Worm (Caenorhabditis elegans) whole organism, L3 larva: ENCODE results near the gene mig-22.

Source experiments
- R02D3.7 ChIP-seq: fragments of 150-350 bp; optimal IDR thresholded peaks from 2 replicates; lab custom pipeline; 2014; ENCODE audit warnings: missing biosample characterization, missing genetic modification characterization
- ZK546.5 ChIP-seq: sonication (generic microtip); optimal IDR thresholded peaks from 2 replicates; lab custom pipeline; 2017; ENCODE audit warnings: missing biosample characterization, missing genetic modification characterization
- aly-2 ChIP-seq: fragments of 150-350 bp; optimal IDR thresholded peaks from 2 replicates; lab custom pipeline; 2014; ENCODE audit warnings: missing biosample characterization, missing genetic modification characterization
- ama-1 ChIP-seq: fragments of 150-350 bp; optimal IDR thresholded peaks from 2 replicates; lab custom pipeline; 2018
- ceh-16 ChIP-seq: sonication (generic microtip); optimal IDR thresholded peaks from 2 replicates; lab custom pipeline; 2017; ENCODE audit warnings: missing biosample characterization, missing genetic modification characterization
- ceh-28 ChIP-seq: fragments of 150-350 bp; optimal IDR thresholded peaks from 2 replicates; lab custom pipeline; 2014; ENCODE audit warnings: missing biosample characterization, missing genetic modification reagents, missing genetic modification characterization
- ceh-82 ChIP-seq: fragments of 150-350 bp; optimal IDR thresholded peaks from 2 replicates; lab custom pipeline; 2014; ENCODE audit warnings: missing biosample characterization, missing genetic modification characterization
- ceh-9 ChIP-seq: sonication (generic microtip); optimal IDR thresholded peaks from 2 replicates; lab custom pipeline; 2018; ENCODE audit warnings: missing biosample characterization, missing genetic modification characterization
- daf-12 ChIP-seq: fragments of 150-350 bp; optimal IDR thresholded peaks from 2 replicates; lab custom pipeline; 2014; ENCODE audit warnings: missing biosample characterization, missing genetic modification reagents, missing genetic modification characterization
- egl-27 ChIP-seq: sonication (generic microtip); optimal IDR thresholded peaks from 4 replicates; lab custom pipeline; 2017; ENCODE audit warnings: missing biosample characterization, missing genetic modification reagents, missing genetic modification characterization
- egl-5 ChIP-seq: fragments of 150-350 bp; optimal IDR thresholded peaks from 2 replicates; lab custom pipeline; 2017; ENCODE audit warnings: missing biosample characterization, missing genetic modification reagents, missing genetic modification characterization, inconsistent platforms
- elt-1 ChIP-seq: fragments of 150-350 bp; optimal IDR thresholded peaks from 2 replicates; lab custom pipeline; 2014; ENCODE audit warnings: missing biosample characterization, missing genetic modification characterization
- elt-2 ChIP-seq: sonication (generic microtip); optimal IDR thresholded peaks from 2 replicates; lab custom pipeline; 2016; ENCODE audit warnings: missing genetic modification reagents, mild to moderate bottlenecking, missing genetic modification characterization, missing compliant biosample characterization
- elt-3 ChIP-seq, 3 experiments: fragments of 150-350 bp in 1 of 3; sonication (generic microtip) in 2 of 3; optimal IDR thresholded peaks; 2 replicates in 2 of 3; 4 replicates in 1 of 3; lab custom pipeline; 2014 to 2017; ENCODE audit warnings: missing biosample characterization in 3 of 3, missing genetic modification characterization in 3 of 3
- eor-1 ChIP-seq, 2 experiments: fragments of 150-350 bp; optimal IDR thresholded peaks; 2 replicates each; lab custom pipeline; 2014 to 2018; ENCODE audit warnings: missing biosample characterization in 2 of 2, missing genetic modification characterization in 2 of 2
- fkh-10 ChIP-seq: sonication (generic microtip); optimal IDR thresholded peaks from 2 replicates; lab custom pipeline; 2017; ENCODE audit warnings: missing biosample characterization, missing genetic modification reagents, missing genetic modification characterization
- fkh-2 ChIP-seq: fragments of 150-350 bp; optimal IDR thresholded peaks from 2 replicates; lab custom pipeline; 2014; ENCODE audit warnings: missing biosample characterization, missing genetic modification reagents, missing genetic modification characterization
- fos-1 ChIP-seq: fragments of 150-350 bp; optimal IDR thresholded peaks from 2 replicates; lab custom pipeline; 2014; ENCODE audit warnings: missing biosample characterization, missing genetic modification characterization
- hmg-11 ChIP-seq: sonication (generic microtip); optimal IDR thresholded peaks from 2 replicates; lab custom pipeline; 2016; ENCODE audit warnings: missing genetic modification characterization, missing compliant biosample characterization
- jun-1 ChIP-seq: fragments of 150-350 bp; optimal IDR thresholded peaks from 2 replicates; lab custom pipeline; 2014; ENCODE audit warnings: missing biosample characterization, missing genetic modification reagents, missing genetic modification characterization
- lin-15B ChIP-seq: fragments of 150-350 bp; optimal IDR thresholded peaks from 2 replicates; lab custom pipeline; 2014; ENCODE audit warnings: missing biosample characterization, missing genetic modification characterization
- lin-39 ChIP-seq: fragments of 150-350 bp; optimal IDR thresholded peaks from 2 replicates; lab custom pipeline; 2018; ENCODE audit warnings: missing biosample characterization, missing genetic modification reagents, missing genetic modification characterization
- lsy-12 ChIP-seq: sonication (generic microtip); optimal IDR thresholded peaks from 2 replicates; lab custom pipeline; 2016; ENCODE audit warnings: mild to moderate bottlenecking, missing genetic modification characterization, missing compliant biosample characterization
- mdl-1 ChIP-seq: fragments of 150-350 bp; optimal IDR thresholded peaks from 2 replicates; lab custom pipeline; 2014; ENCODE audit warnings: missing biosample characterization, missing genetic modification characterization
- mml-1 ChIP-seq: fragments of 150-350 bp; sonication (generic microtip); optimal IDR thresholded peaks from 3 replicates; lab custom pipeline; 2014; ENCODE audit warnings: missing biosample characterization, missing genetic modification characterization
- nfya-1 ChIP-seq: sonication (generic microtip); optimal IDR thresholded peaks from 2 replicates; lab custom pipeline; 2017; ENCODE audit warnings: missing genetic modification characterization, mild to moderate bottlenecking, missing compliant biosample characterization, antibody characterized with exemption, moderate library complexity; ENCODE audit not compliant: insufficient read depth
- nhr-11 ChIP-seq: fragments of 150-350 bp; optimal IDR thresholded peaks from 2 replicates; lab custom pipeline; 2014; ENCODE audit warnings: missing biosample characterization, missing genetic modification characterization
- nhr-23 ChIP-seq: fragments of 150-350 bp; optimal IDR thresholded peaks from 2 replicates; lab custom pipeline; 2014; ENCODE audit warnings: missing biosample characterization, missing genetic modification reagents, missing genetic modification characterization
- nhr-237 ChIP-seq: fragments of 150-350 bp; optimal IDR thresholded peaks from 2 replicates; lab custom pipeline; 2014; ENCODE audit warnings: missing biosample characterization, missing genetic modification characterization
- nhr-25 ChIP-seq: sonication (generic microtip); optimal IDR thresholded peaks from 2 replicates; lab custom pipeline; 2017; ENCODE audit warnings: missing biosample characterization, missing genetic modification characterization
- nhr-28 ChIP-seq: fragments of 150-350 bp; optimal IDR thresholded peaks from 2 replicates; lab custom pipeline; 2014; ENCODE audit warnings: missing biosample characterization, missing genetic modification characterization
- nhr-43 ChIP-seq: sonication (generic microtip); optimal IDR thresholded peaks from 2 replicates; lab custom pipeline; 2016; ENCODE audit warnings: mild to moderate bottlenecking, missing genetic modification characterization, missing compliant biosample characterization; ENCODE audit not compliant: poor library complexity, severe bottlenecking
- nhr-67 ChIP-seq: fragments of 150-350 bp; optimal IDR thresholded peaks from 2 replicates; lab custom pipeline; 2014; ENCODE audit warnings: missing biosample characterization, missing genetic modification characterization
- nhr-76 ChIP-seq: fragments of 150-350 bp; sonication (generic microtip); optimal IDR thresholded peaks from 5 replicates; lab custom pipeline; 2014; ENCODE audit warnings: missing biosample characterization, missing genetic modification characterization
- nhr-77 ChIP-seq: fragments of 150-350 bp; optimal IDR thresholded peaks from 2 replicates; lab custom pipeline; 2014; ENCODE audit warnings: missing biosample characterization, missing genetic modification characterization
- pha-4 ChIP-seq: fragments of 150-350 bp; optimal IDR thresholded peaks from 2 replicates; lab custom pipeline; 2014; ENCODE audit warnings: missing biosample characterization, missing genetic modification reagents, missing genetic modification characterization
- pqm-1 ChIP-seq: fragments of 150-350 bp; optimal IDR thresholded peaks from 2 replicates; lab custom pipeline; 2017; ENCODE audit warnings: missing biosample characterization, missing genetic modification characterization, inconsistent platforms
- sea-2 ChIP-seq: fragments of 150-350 bp; sonication (generic microtip); optimal IDR thresholded peaks from 4 replicates; lab custom pipeline; 2014; ENCODE audit warnings: missing biosample characterization, missing genetic modification reagents, missing genetic modification characterization
- skn-1 ChIP-seq: fragments of 150-350 bp; optimal IDR thresholded peaks from 2 replicates; lab custom pipeline; 2014; ENCODE audit warnings: missing biosample characterization, missing genetic modification characterization
- snpc-4 ChIP-seq: fragments of 150-350 bp; optimal IDR thresholded peaks from 2 replicates; lab custom pipeline; 2014; ENCODE audit warnings: missing biosample characterization, missing genetic modification characterization
- tbx-2 ChIP-seq: sonication (generic microtip); optimal IDR thresholded peaks from 2 replicates; lab custom pipeline; 2016; ENCODE audit warnings: mild to moderate bottlenecking, missing genetic modification characterization, missing compliant biosample characterization
- unc-39 ChIP-seq: sonication (generic microtip); optimal IDR thresholded peaks from 4 replicates; lab custom pipeline; 2017; ENCODE audit warnings: missing biosample characterization, missing genetic modification characterization
- unc-62 ChIP-seq: fragments of 150-350 bp; sonication (generic microtip); optimal IDR thresholded peaks from 4 replicates; lab custom pipeline; 2014; ENCODE audit warnings: missing biosample characterization, missing genetic modification reagents, missing genetic modification characterization
- zag-1 ChIP-seq: fragments of 150-350 bp; optimal IDR thresholded peaks from 2 replicates; lab custom pipeline; 2014; ENCODE audit warnings: missing biosample characterization, missing genetic modification characterization
- ztf-11 ChIP-seq: fragments of 150-350 bp; optimal IDR thresholded peaks from 2 replicates; lab custom pipeline; 2014; ENCODE audit warnings: missing biosample characterization, missing genetic modification characterization
- ztf-4 ChIP-seq: fragments of 150-350 bp; optimal IDR thresholded peaks from 2 replicates; lab custom pipeline; 2014; ENCODE audit warnings: missing biosample characterization, missing genetic modification characterization

Gene mig-22

ce11 chrIII:8741276-8741860 is 25.8 kb downstream of the mig-22 start, which contains the start of gene pdhk-2 (continued):
- TF ChIP-seq nhr-67 (tag; lab: Kevin White, UChicago) (no peak), lin-15B (tag; lab: Kevin White, UChicago) (peak; percentile 95), fkh-10 (GFP tag; lab: Kevin White, UChicago) (peak; percentile 66), egl-27 (tag; lab: Kevin White, UChicago) (peak; percentile 63), ZK546.5 (tag; lab: Kevin White, UChicago) (no peak), skn-1 (peak; percentile 95), nhr-28 (tag; lab: Kevin White, UChicago) (peak; percentile 7), unc-62 (peak; percentile 73), nhr-77 (peak; percentile 24), nhr-43 (tag; lab: Kevin White, UChicago) (peak; percentile 96), eor-1 (tag; optimal IDR thresholded peaks at IDR 0.05; lab: Kevin White, UChicago) (no peak), ceh-16 (tag; lab: Kevin White, UChicago) (peak; percentile 32), elt-2 (tag; lab: Kevin White, UChicago) (peak; percentile 80), ztf-11 (tag; lab: Kevin White, UChicago) (no peak), lsy-12 (peak; percentile 91)

ce11 chrIII:8739786-8740185 is 27.4 kb downstream of the mig-22 start:
- peak; percentile 26 for TF ChIP-seq egl-5 (tag; lab: Kevin White, UChicago)
- TF ChIP-seq elt-3 (tag; optimal IDR thresholded peaks at IDR 0.05; lab: Kevin White, UChicago): no peak
- no peak for TF ChIP-seq ceh-28 (tag; lab: Kevin White, UChicago)
- TF ChIP-seq hmg-11 (tag; lab: Kevin White, UChicago): no peak
- peak; percentile 46 for TF ChIP-seq nfya-1 (tag; lab: Kevin White, UChicago)

DNA sequence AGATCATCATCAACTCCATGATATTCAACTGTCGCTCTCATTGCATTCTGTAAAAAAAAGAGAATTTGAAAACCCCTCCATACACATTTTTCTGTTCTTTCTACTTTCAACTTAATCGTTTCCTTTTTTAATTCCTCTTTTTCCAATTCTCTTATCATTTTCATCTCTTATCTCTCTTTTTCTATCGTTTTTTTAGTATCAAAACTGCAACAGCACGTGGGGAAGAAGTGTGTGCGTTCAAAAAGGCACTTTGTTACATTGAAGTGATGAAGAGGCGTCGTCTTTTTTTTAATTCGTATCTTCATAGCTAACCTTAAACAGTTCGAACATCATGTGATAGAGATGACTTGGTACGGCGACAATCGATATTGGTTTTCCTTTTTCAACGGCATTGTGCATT is 28.0 kb downstream of the mig-22 start:
- TF ChIP-seq ceh-9 (tag; lab: Kevin White, UChicago) (no peak), fkh-2 (no peak), nhr-25 (tag; lab: Kevin White, UChicago) (peak; percentile 28), ztf-4 (tag; lab: Kevin White, UChicago) (no peak), ceh-82 (tag; lab: Kevin White, UChicago) (no peak), nhr-237 (tag; lab: Kevin White, UChicago) (no peak), nfya-1 (tag; lab: Kevin White, UChicago) (peak; percentile 3), ztf-11 (tag; lab: Kevin White, UChicago) (no peak), daf-12 (tag; lab: Kevin White, UChicago) (no peak), ceh-28 (tag; lab: Kevin White, UChicago) (no peak), mml-1 (no peak), egl-27 (tag; lab: Kevin White, UChicago) (no peak), nhr-43 (tag; lab: Kevin White, UChicago) (peak; percentile 50), ama-1 (lab: Kevin White, UChicago) (no peak), skn-1 (no peak), lsy-12 (no peak), lin-15B (tag; lab: Kevin White, UChicago) (no peak), zag-1 (tag; lab: Kevin White, UChicago) (no peak), unc-62 (no peak), ceh-16 (tag; lab: Kevin White, UChicago) (no peak), nhr-67 (tag; lab: Kevin White, UChicago) (no peak), fos-1 (tag; lab: Kevin White, UChicago) (no peak), nhr-76 (no peak), elt-2 (tag; lab: Kevin White, UChicago) (peak; percentile 95), pha-4 (tag; lab: Kevin White, UChicago) (peak; percentile 32), ZK546.5 (tag; lab: Kevin White, UChicago) (no peak), lin-39 (tag; lab: Kevin White, UChicago) (no peak), nhr-28 (tag; lab: Kevin White, UChicago) (no peak), fkh-10 (GFP tag; lab: Kevin White, UChicago) (no peak), egl-5 (tag; lab: Kevin White, UChicago) (no peak), nhr-23 (tag; lab: Kevin White, UChicago) (peak; percentile 77), mdl-1 (tag; lab: Kevin White, UChicago) (peak; percentile 81), R02D3.7 (tag; lab: Kevin White, UChicago) (no peak), unc-39 (tag; lab: Kevin White, UChicago) (no peak), pqm-1 (tag; lab: Kevin White, UChicago) (peak; percentile 96), aly-2 (tag; lab: Kevin White, UChicago) (no peak), nhr-77 (no peak), sea-2 (GFP tag; lab: Kevin White, UChicago) (no peak), snpc-4 (peak; percentile 4), jun-1 (tag; lab: Kevin White, UChicago) (peak; percentile 45), nhr-11 (tag; lab: Kevin White, UChicago) (no peak), elt-1 (tag; lab: Kevin White, UChicago) (peak; percentile 81), hmg-11 (tag; lab: Kevin White, UChicago) (no peak), tbx-2 (tag; lab: Kevin White, UChicago) (no peak), eor-1 (tag; optimal IDR thresholded peaks at IDR 0.05; lab: Kevin White, UChicago) (no peak)
